Fruit fly (Drosophila melanogaster) whole organism, wandering third instar larva: ENCODE results near the gene Lsp1beta.

Experiments
- CG9705 ChIP-seq: fragments of 200-800 bp; sonication (Bioruptor generic); optimal IDR thresholded peaks from 2 replicates; lab custom pipeline; 2018; ENCODE audit warnings: missing biosample characterization, mild to moderate bottlenecking, missing genetic modification characterization
- CrebA ChIP-seq: fragments of 200-800 bp; sonication (Bioruptor generic); optimal IDR thresholded peaks from 2 replicates; lab custom pipeline; 2016; ENCODE audit warnings: missing biosample characterization, mild to moderate bottlenecking, missing genetic modification characterization, borderline replicate concordance
- Dif ChIP-seq: fragments of 200-275, 200-300 bp; sonication (Bioruptor generic); optimal IDR thresholded peaks from 2 replicates; lab custom pipeline; 2018; ENCODE audit warnings: missing biosample characterization, missing genetic modification characterization; ENCODE audit not compliant: partially characterized antibody
- HLH106 ChIP-seq: fragments of 200-800 bp; optimal IDR thresholded peaks from 3 replicates; lab custom pipeline; 2019; ENCODE audit warnings: missing biosample characterization, mild to moderate bottlenecking, missing genetic modification characterization, moderate library complexity
- N ChIP-seq: fragments of >200 bp; optimal IDR thresholded peaks from 2 replicates; lab custom pipeline; 2018; ENCODE audit warnings: missing biosample characterization, missing external identifiers, missing genetic modification characterization
- OdsH ChIP-seq: fragments of 200-800 bp; sonication (Bioruptor generic); optimal IDR thresholded peaks from 2 replicates; lab custom pipeline; 2016; ENCODE audit warnings: missing biosample characterization, mild to moderate bottlenecking, missing genetic modification characterization
- Sp1 ChIP-seq: fragments of 200-800 bp; sonication (Bioruptor generic); optimal IDR thresholded peaks from 3 replicates; lab custom pipeline; 2019; ENCODE audit warnings: missing biosample characterization, mild to moderate bottlenecking, missing genetic modification characterization, moderate library complexity
- br ChIP-seq: fragments of 200-800 bp; sonication (Bioruptor generic); optimal IDR thresholded peaks from 2 replicates; lab custom pipeline; 2016; ENCODE audit warnings: missing biosample characterization, missing genetic modification characterization
- fru ChIP-seq: fragments of 200-800 bp; sonication (Bioruptor generic); optimal IDR thresholded peaks from 3 replicates; lab custom pipeline; 2016; ENCODE audit warnings: missing biosample characterization, mild to moderate bottlenecking, missing genetic modification characterization
- h ChIP-seq: fragments of 200-800 bp; sonication (Bioruptor generic); optimal IDR thresholded peaks from 3 replicates; lab custom pipeline; 2016; ENCODE audit warnings: missing biosample characterization, mild to moderate bottlenecking, missing genetic modification characterization
- sage ChIP-seq: fragments of 200-800 bp; sonication (Bioruptor generic); optimal IDR thresholded peaks from 2 replicates; lab custom pipeline; 2016; ENCODE audit warnings: missing biosample characterization, mild to moderate bottlenecking, missing genetic modification characterization
- sv ChIP-seq: fragments of 200-800 bp; sonication (Bioruptor generic); optimal IDR thresholded peaks from 3 replicates; lab custom pipeline; 2016; ENCODE audit warnings: missing biosample characterization, missing genetic modification characterization
- usp ChIP-seq: fragments of >200 bp; optimal IDR thresholded peaks from 2 replicates; lab custom pipeline; 2017; ENCODE audit warnings: missing biosample characterization, missing genetic modification characterization

DNA sequence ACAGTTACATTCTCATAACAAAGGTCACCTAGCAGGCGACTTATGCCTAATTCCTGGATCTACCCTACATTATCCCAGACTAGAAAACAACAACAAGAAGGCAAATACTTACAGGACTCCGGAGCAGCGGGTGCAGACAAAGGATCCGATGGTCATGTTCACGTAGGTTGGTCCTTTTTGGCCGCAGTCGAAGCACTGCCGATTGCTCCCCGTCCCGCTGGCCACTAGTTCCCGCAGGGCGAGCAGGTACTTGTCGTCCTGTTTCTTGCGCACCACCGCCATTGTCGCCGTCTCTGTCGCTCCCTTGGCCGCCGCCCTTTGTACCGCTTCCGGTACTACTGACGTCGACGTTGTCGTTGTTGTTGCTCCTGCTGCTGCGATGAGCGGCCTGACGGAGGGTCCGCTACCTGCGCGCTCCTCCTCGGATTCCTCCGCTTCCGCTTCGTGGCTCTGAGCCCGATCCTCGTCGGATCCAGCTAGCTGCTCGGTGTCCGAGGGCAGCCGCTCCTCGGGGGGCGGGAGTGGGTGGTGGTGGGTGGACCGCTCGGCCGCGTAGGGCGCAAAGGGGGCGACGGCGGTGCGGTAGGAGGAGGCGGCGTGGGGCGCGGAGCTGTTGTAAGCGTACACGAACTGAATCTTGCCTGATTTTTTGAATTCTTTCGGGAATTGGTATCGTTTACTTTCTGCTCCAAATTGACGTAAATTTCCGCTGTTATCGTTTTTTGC is 48.4 kb upstream of the Lsp1beta start:
- TF ChIP-seq HLH106 (tag; lab: Kevin White, UChicago): no peak
- no peak for TF ChIP-seq CrebA
- no peak for TF ChIP-seq Sp1 (GFP tag; lab: Kevin White, UChicago)
- TF ChIP-seq CG9705: no peak
- no peak for TF ChIP-seq sage (GFP tag; lab: Kevin White, UChicago)
- no peak for TF ChIP-seq h (GFP tag; lab: Kevin White, UChicago)
- no peak for TF ChIP-seq fru (GFP tag; lab: Kevin White, UChicago)
- no peak for TF ChIP-seq usp
- no peak for TF ChIP-seq OdsH (GFP tag; lab: Kevin White, UChicago)
- no peak for TF ChIP-seq Dif (GFP tag; lab: Kevin White, UChicago)
- TF ChIP-seq br (GFP tag; lab: Kevin White, UChicago): no peak
- TF ChIP-seq sv (GFP tag; lab: Kevin White, UChicago): no peak
- TF ChIP-seq N (GFP tag; lab: Kevin White, UChicago): no peak
